Fruit fly (Drosophila melanogaster): ENCODE measurements around the gene SLIRP2.

Gene SLIRP2

DNA sequence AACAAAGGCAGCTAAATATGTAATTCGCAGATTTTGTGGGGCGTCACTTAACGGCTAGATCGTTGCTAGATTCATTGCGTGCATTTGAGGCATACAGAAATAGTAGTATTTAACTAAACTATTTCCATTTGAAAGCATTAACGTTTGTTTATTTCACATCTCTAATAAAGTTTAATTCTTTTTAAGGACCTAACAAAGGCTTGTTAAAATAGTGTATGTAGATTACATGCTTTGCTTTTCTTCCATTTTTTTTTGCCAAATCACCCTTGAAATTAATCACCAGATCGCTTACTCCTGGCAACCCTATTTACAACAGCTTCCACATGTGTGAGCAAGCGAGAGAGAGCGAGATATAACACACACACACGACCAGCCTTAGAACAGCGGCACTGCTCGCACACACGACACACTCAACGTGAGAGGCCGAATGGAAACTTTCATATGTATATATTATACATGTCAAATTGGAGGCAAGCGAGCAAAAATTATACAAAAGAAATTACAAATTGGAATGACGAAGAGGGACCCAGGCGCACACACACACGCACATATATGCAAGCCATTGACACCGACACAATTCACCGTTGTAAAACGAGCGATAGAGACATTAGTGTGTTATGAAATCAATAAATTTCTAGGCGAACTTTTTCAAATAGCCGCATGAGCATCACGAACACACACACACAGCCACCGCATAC lies 8.5 kb downstream of the SLIRP2 start (continued):
- TF ChIP-seq Dip3 (GFP tag; optimal IDR thresholded peaks at IDR 0.05) (peak; percentile 53), fru (optimal IDR thresholded peaks at IDR 0.05) (no peak), CG17361 (GFP tag; IDR thresholded peaks at IDR 0.05) (peak; percentile 72; the same call in 1 of the 3 replicates), CG2116 (GFP tag; optimal IDR thresholded peaks at IDR 0.05) (no peak), CG14050 (GFP tag; IDR thresholded peaks at IDR 0.05) (no peak), CG12769 (tag; optimal IDR thresholded peaks at IDR 0.05) (peak; percentile 64), NK7.1 (GFP tag; optimal IDR thresholded peaks at IDR 0.05) (peak; percentile 42), CG13123 (GFP tag; optimal IDR thresholded peaks at IDR 0.05) (no peak), CG13894 (tag; optimal IDR thresholded peaks at IDR 0.05) (peak; percentile 71), Ets97D (GFP tag; optimal IDR thresholded peaks at IDR 0.05) (peak; percentile 20), CG1603 (tag; optimal IDR thresholded peaks at IDR 0.05) (peak; percentile 45), ssp (GFP tag; IDR thresholded peaks at IDR 0.05) (no peak), gsb (GFP tag; IDR thresholded peaks at IDR 0.05) (peak; percentile 40; the same call in 1 of the 2 replicates), CG4424 (GFP tag; optimal IDR thresholded peaks at IDR 0.05) (peak; percentile 35), CG12391 (tag; optimal IDR thresholded peaks at IDR 0.05) (peak; percentile 60), CG12219 (GFP tag; optimal IDR thresholded peaks at IDR 0.05) (no peak), CG1602 (GFP tag; optimal IDR thresholded peaks at IDR 0.05) (peak; percentile 26), sob (GFP tag; IDR thresholded peaks at IDR 0.05) (peak; percentile 44), CG31388 (GFP tag; optimal IDR thresholded peaks at IDR 0.05) (peak; percentile 11), CG8924 (tag; optimal IDR thresholded peaks at IDR 0.05) (peak; percentile 55), luna (GFP tag; optimal IDR thresholded peaks at IDR 0.05) (peak; percentile 5), amos (GFP tag; IDR thresholded peaks at IDR 0.05; ENCODE audit: partially characterized antibody) (peak; percentile 21; the same call in 1 of the 2 replicates), Taf1 (GFP tag; IDR thresholded peaks at IDR 0.05) (no peak), NC2β (GFP tag; optimal IDR thresholded peaks at IDR 0.05) (peak; percentile 41), CG1233 (GFP tag; optimal IDR thresholded peaks at IDR 0.05) (peak; percentile 53), pita (GFP tag; optimal IDR thresholded peaks at IDR 0.05) (no peak), CG2202 (tag; optimal IDR thresholded peaks at IDR 0.05) (no peak), vvl (GFP tag; IDR thresholded peaks at IDR 0.05) (peak; percentile 73), CG17829 (tag; optimal IDR thresholded peaks at IDR 0.05) (peak; percentile 27), Rfx (GFP tag; IDR thresholded peaks at IDR 0.05) (peak; percentile 72), CoRest (tag; optimal IDR thresholded peaks at IDR 0.05) (peak; percentile 65), CG4617 (GFP tag; optimal IDR thresholded peaks at IDR 0.05; ENCODE audit: borderline replicate concordance) (peak; percentile 9), tna (GFP tag; IDR thresholded peaks at IDR 0.05; ENCODE audit: partially characterized antibody) (no peak), rib (GFP tag; IDR thresholded peaks at IDR 0.05) (peak; percentile 74), E2f2 (GFP tag; IDR thresholded peaks at IDR 0.05) (peak; percentile 24; the same call in 1 of the 2 replicates), ewg (GFP tag; optimal IDR thresholded peaks at IDR 0.05) (peak; percentile 7), Sry-β (GFP tag; optimal IDR thresholded peaks at IDR 0.05) (no peak), Awh (GFP tag; IDR thresholded peaks at IDR 0.05) (peak; percentile 47; the same call in 1 of the 2 replicates), CG32767 (GFP tag; IDR thresholded peaks at IDR 0.05) (peak; percentile 70), cad (GFP tag; optimal IDR thresholded peaks at IDR 0.05) (no peak), salm (tag; optimal IDR thresholded peaks at IDR 0.05) (no peak), ash1 (GFP tag; optimal IDR thresholded peaks at IDR 0.05) (peak; percentile 17), CG9609 (GFP tag; optimal IDR thresholded peaks at IDR 0.05) (peak; percentile 48), danr (GFP tag; IDR thresholded peaks at IDR 0.05) (no peak), CG13624 (GFP tag; optimal IDR thresholded peaks at IDR 0.05) (peak; percentile 59), ERR (GFP tag; optimal IDR thresholded peaks at IDR 0.05) (peak; percentile 19), lola (GFP tag; optimal IDR thresholded peaks at IDR 0.05) (peak in 1 of 3 experiments; percentile 50), CG17802 (tag; optimal IDR thresholded peaks at IDR 0.05) (no peak), Sox102F (GFP tag; optimal IDR thresholded peaks at IDR 0.05) (peak; percentile 61), CG10565 (GFP tag; optimal IDR thresholded peaks at IDR 0.05) (no peak)

All from whole organism, embryonic.